Fruit fly (Drosophila melanogaster): Measurements from ENCODE around the gene CG14285.

DNA sequence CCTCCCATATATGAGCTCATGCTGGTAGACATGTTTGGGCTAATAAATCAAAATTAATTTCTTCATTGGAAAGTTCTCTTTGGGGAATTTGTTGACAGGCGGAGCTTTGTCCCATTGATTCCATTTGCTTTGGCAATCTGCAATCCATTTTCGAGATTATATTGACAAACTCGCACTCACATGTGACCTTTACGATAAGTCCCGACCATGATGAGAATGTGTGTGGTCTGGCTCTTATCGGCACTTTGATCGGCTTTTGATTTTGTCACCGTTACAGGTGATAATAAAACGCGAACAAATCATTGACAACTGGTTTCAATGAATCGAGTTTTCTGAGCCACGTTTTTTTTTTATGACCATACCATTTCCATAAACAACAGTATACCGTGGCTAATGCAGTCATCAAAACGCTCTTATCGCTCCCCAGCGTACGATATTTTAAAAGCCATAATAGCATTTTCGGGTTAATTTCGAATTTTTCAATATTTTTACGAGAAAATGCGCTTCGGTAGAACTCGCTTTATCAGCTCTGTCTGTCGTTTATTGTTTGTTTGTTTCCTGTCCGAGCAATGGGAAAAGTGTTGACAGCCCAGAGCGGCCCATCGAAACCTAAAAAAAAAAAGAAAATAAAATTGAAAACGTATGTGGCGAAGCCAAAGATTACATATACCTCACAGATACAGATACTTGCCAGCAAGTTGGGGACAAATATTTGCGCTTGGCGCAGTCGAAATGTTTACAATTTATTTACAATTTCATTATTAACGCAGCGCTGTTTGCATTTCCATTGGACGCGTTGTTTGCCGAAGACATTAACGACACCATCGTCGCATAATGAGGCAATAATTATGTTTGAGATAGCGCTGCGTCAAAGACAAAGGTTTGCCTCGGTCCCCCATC is 27.3 kb upstream of the CG14285 start:
- TF ChIP-seq Sin3A (optimal IDR thresholded peaks at IDR 0.05) (no peak), h (optimal IDR thresholded peaks at IDR 0.05) (no peak), psq (optimal IDR thresholded peaks at IDR 0.05) (no peak), insv (optimal IDR thresholded peaks at IDR 0.05) (no peak), Myc (optimal IDR thresholded peaks at IDR 0.05) (no peak)
